Fruit fly (Drosophila melanogaster) whole organism, prepupa: ENCODE results near the gene CG33268.

Experiments
- CG10631 ChIP-seq: fragments of 200-800 bp; sonication (Bioruptor generic); optimal IDR thresholded peaks from 2 replicates; lab custom pipeline; 2016; ENCODE audit warnings: missing biosample characterization, missing genetic modification characterization
- CG11294 ChIP-seq: fragments of 200-800 bp; sonication (Bioruptor generic); IDR thresholded peaks from 2 replicates; pipeline ENCODE4 v1.3.6; 2022; ENCODE audit warnings: missing biosample characterization, missing genetic modification characterization
- CG11762 ChIP-seq: fragments of 200-800 bp; sonication (Bioruptor generic); optimal IDR thresholded peaks from 3 replicates; lab custom pipeline; 2016; ENCODE audit warnings: missing biosample characterization, missing genetic modification characterization; ENCODE audit not compliant: insufficient read depth
- CG1621 ChIP-seq: fragments of 200-800 bp; sonication (Bioruptor generic); optimal IDR thresholded peaks from 3 replicates; lab custom pipeline; 2018; ENCODE audit warnings: missing biosample characterization, mild to moderate bottlenecking, missing genetic modification characterization
- CG16779 ChIP-seq: fragments of 200-800 bp; sonication (Bioruptor generic); optimal IDR thresholded peaks from 3 replicates; lab custom pipeline; 2017; ENCODE audit warnings: missing biosample characterization, mild to moderate bottlenecking, missing genetic modification characterization
- CG3032 ChIP-seq: fragments of 200-800 bp; optimal IDR thresholded peaks from 2 replicates; lab custom pipeline; 2019; ENCODE audit warnings: missing biosample characterization, mild to moderate bottlenecking, missing genetic modification characterization, moderate library complexity
- CG31627 ChIP-seq: fragments of 200-800 bp; sonication (Bioruptor generic); optimal IDR thresholded peaks from 3 replicates; lab custom pipeline; 2016; ENCODE audit warnings: missing biosample characterization, missing genetic modification characterization
- CG32006 ChIP-seq: fragments of 200-800 bp; sonication (Bioruptor generic); optimal IDR thresholded peaks from 3 replicates; lab custom pipeline; 2017; ENCODE audit warnings: missing biosample characterization, mild to moderate bottlenecking, missing genetic modification characterization
- CG34406 ChIP-seq: fragments of 200-800 bp; sonication (Bioruptor generic); optimal IDR thresholded peaks from 3 replicates; lab custom pipeline; 2016; ENCODE audit warnings: missing biosample characterization, missing genetic modification characterization
- CG3919 ChIP-seq: fragments of 200-800 bp; sonication (Bioruptor generic); optimal IDR thresholded peaks from 3 replicates; lab custom pipeline; 2016; ENCODE audit warnings: missing biosample characterization, missing genetic modification characterization
- CG4318 ChIP-seq: fragments of 200-800 bp; sonication (Bioruptor generic); optimal IDR thresholded peaks from 3 replicates; lab custom pipeline; 2017; ENCODE audit warnings: missing biosample characterization, mild to moderate bottlenecking, missing genetic modification characterization
- CG6163 ChIP-seq: fragments of 200-800 bp; sonication (Bioruptor generic); IDR thresholded peaks from 3 replicates; pipeline ENCODE4 v1.3.6; 2022; ENCODE audit warnings: missing biosample characterization, missing genetic modification characterization
- CG6276 ChIP-seq: fragments of 200-800 bp; sonication (Bioruptor generic); optimal IDR thresholded peaks from 2 replicates; lab custom pipeline; 2017; ENCODE audit warnings: missing biosample characterization, mild to moderate bottlenecking, missing genetic modification characterization
- CG6792 ChIP-seq: fragments of 200-800 bp; sonication (Bioruptor generic); optimal IDR thresholded peaks from 3 replicates; lab custom pipeline; 2016; ENCODE audit warnings: missing biosample characterization, missing genetic modification characterization
- CG6808 ChIP-seq: fragments of 200-800 bp; sonication (Bioruptor generic); optimal IDR thresholded peaks from 3 replicates; lab custom pipeline; 2017; ENCODE audit warnings: missing biosample characterization, missing genetic modification characterization, mild to moderate bottlenecking, moderate library complexity, missing genetic modification reagents
- CG6854 ChIP-seq: fragments of 200-800 bp; sonication (Bioruptor generic); optimal IDR thresholded peaks from 2 replicates; lab custom pipeline; 2017; ENCODE audit warnings: missing biosample characterization, mild to moderate bottlenecking, missing genetic modification characterization
- CG7368 ChIP-seq: fragments of 200-800 bp; sonication (Bioruptor generic); optimal IDR thresholded peaks from 3 replicates; lab custom pipeline; 2016; ENCODE audit warnings: missing biosample characterization, missing genetic modification characterization
- CG8119 ChIP-seq: fragments of 200-800 bp; sonication (Bioruptor generic); IDR thresholded peaks from 3 replicates; pipeline ENCODE4 v1.3.6; 2022; ENCODE audit warnings: missing biosample characterization, missing genetic modification characterization
- CG8319 ChIP-seq: fragments of 200-800 bp; sonication (Bioruptor generic); optimal IDR thresholded peaks from 3 replicates; lab custom pipeline; 2016; ENCODE audit warnings: missing biosample characterization, missing genetic modification characterization
- CG8632 ChIP-seq: fragments of 200-800 bp; sonication (Bioruptor generic); optimal IDR thresholded peaks from 3 replicates; lab custom pipeline; 2016; ENCODE audit warnings: missing biosample characterization, missing genetic modification characterization
- CG9139 ChIP-seq: fragments of 200-800 bp; sonication (Bioruptor generic); optimal IDR thresholded peaks from 3 replicates; lab custom pipeline; 2017; ENCODE audit warnings: missing biosample characterization, mild to moderate bottlenecking, missing genetic modification characterization
- Eip75B ChIP-seq: fragments of 200-800 bp; sonication (Bioruptor generic); optimal IDR thresholded peaks from 3 replicates; lab custom pipeline; 2016; ENCODE audit warnings: missing biosample characterization, missing genetic modification characterization
- Ets21C ChIP-seq: fragments of 200-800 bp; sonication (Bioruptor generic); optimal IDR thresholded peaks from 3 replicates; lab custom pipeline; 2016; ENCODE audit warnings: missing biosample characterization, missing genetic modification characterization
- Ets96B ChIP-seq: fragments of 200-800 bp; optimal IDR thresholded peaks from 2 replicates; lab custom pipeline; 2019; ENCODE audit warnings: missing biosample characterization, mild to moderate bottlenecking, missing genetic modification characterization, moderate library complexity
- Gug ChIP-seq: fragments of 200-800 bp; sonication (Bioruptor generic); IDR thresholded peaks from 2 replicates; pipeline ENCODE4 v1.3.6; 2022; ENCODE audit warnings: missing biosample characterization, missing genetic modification characterization
- Hr39 ChIP-seq: fragments of 200-800 bp; sonication (Bioruptor generic); optimal IDR thresholded peaks from 2 replicates; lab custom pipeline; 2016; ENCODE audit warnings: missing biosample characterization, missing genetic modification characterization
- Hr4 ChIP-seq: fragments of 200-800 bp; sonication (Bioruptor generic); optimal IDR thresholded peaks from 3 replicates; lab custom pipeline; 2016; ENCODE audit warnings: missing biosample characterization, missing genetic modification characterization
- Lpt ChIP-seq: fragments of 200-800 bp; sonication (Bioruptor generic); optimal IDR thresholded peaks from 3 replicates; lab custom pipeline; 2016; ENCODE audit warnings: missing biosample characterization, missing genetic modification characterization
- OdsH ChIP-seq: fragments of 200-800 bp; sonication (Bioruptor generic); optimal IDR thresholded peaks from 3 replicates; lab custom pipeline; 2016; ENCODE audit warnings: missing biosample characterization, missing genetic modification characterization
- Smox ChIP-seq: fragments of 200-800 bp; sonication (Bioruptor generic); optimal IDR thresholded peaks from 3 replicates; lab custom pipeline; 2016; ENCODE audit warnings: missing biosample characterization, missing genetic modification characterization
- Sox102F ChIP-seq: fragments of 200-800 bp; sonication (Bioruptor generic); optimal IDR thresholded peaks from 2 replicates; lab custom pipeline; 2016; ENCODE audit warnings: missing biosample characterization, mild to moderate bottlenecking, missing genetic modification characterization
- Sox15 ChIP-seq: fragments of 200-800 bp; sonication (Bioruptor generic); optimal IDR thresholded peaks from 3 replicates; lab custom pipeline; 2016; ENCODE audit warnings: missing biosample characterization, missing genetic modification characterization
- dsx ChIP-seq: fragments of 200-800 bp; optimal IDR thresholded peaks from 3 replicates; lab custom pipeline; 2019; ENCODE audit warnings: missing biosample characterization, mild to moderate bottlenecking, missing genetic modification characterization, moderate library complexity; ENCODE audit not compliant: poor library complexity, severe bottlenecking
- eg ChIP-seq: fragments of 200-800 bp; sonication (Bioruptor generic); IDR thresholded peaks from 3 replicates; pipeline ENCODE4 v1.3.6; 2022; ENCODE audit warnings: missing biosample characterization, missing genetic modification characterization
- esn ChIP-seq: fragments of 200-800 bp; sonication (Bioruptor generic); optimal IDR thresholded peaks from 2 replicates; lab custom pipeline; 2016; ENCODE audit warnings: missing biosample characterization, mild to moderate bottlenecking, missing genetic modification characterization, moderate library complexity
- fkh ChIP-seq: fragments of 200-800 bp; sonication (Bioruptor generic); optimal IDR thresholded peaks from 3 replicates; lab custom pipeline; 2017; ENCODE audit warnings: missing biosample characterization, mild to moderate bottlenecking, missing genetic modification characterization, moderate library complexity
- lz ChIP-seq: fragments of 200-800 bp; sonication (Bioruptor generic); optimal IDR thresholded peaks from 3 replicates; lab custom pipeline; 2016; ENCODE audit warnings: missing biosample characterization, missing genetic modification characterization
- net ChIP-seq: fragments of 200-800 bp; sonication (Bioruptor generic); optimal IDR thresholded peaks from 3 replicates; lab custom pipeline; 2016; ENCODE audit warnings: missing biosample characterization, missing genetic modification characterization
- salr ChIP-seq, 2 experiments: fragments of 200-800 bp; sonication (Bioruptor generic); optimal IDR thresholded peaks; 3 replicates each; lab custom pipeline; 2016 to 2018; ENCODE audit warnings: missing biosample characterization in 2 of 2, missing genetic modification characterization in 2 of 2, mild to moderate bottlenecking in 1 of 2
- spab ChIP-seq: fragments of 200-800 bp; sonication (Bioruptor generic); optimal IDR thresholded peaks from 2 replicates; lab custom pipeline; 2017; ENCODE audit warnings: missing biosample characterization, mild to moderate bottlenecking, missing genetic modification characterization, missing genetic modification reagents

CG33268 gene

dm6 chr3L:11604227-11604626 is 13.2 kb upstream of the CG33268 start:
- TF ChIP-seq CG8632 (GFP tag; lab: Kevin White, UChicago) (no peak), Sox15 (GFP tag; lab: Kevin White, UChicago) (no peak), eg (GFP tag; lab: Robert Waterston, UW) (no peak), spab (GFP tag; lab: Kevin White, UChicago) (no peak), OdsH (no peak), CG32006 (no peak), Hr4 (GFP tag; lab: Kevin White, UChicago) (no peak), CG1621 (tag; lab: Kevin White, UChicago) (no peak), CG31627 (GFP tag; lab: Kevin White, UChicago) (no peak), CG9139 (GFP tag; lab: Kevin White, UChicago) (no peak), CG6808 (GFP tag; lab: Kevin White, UChicago) (no peak), CG6163 (GFP tag; lab: Robert Waterston, UW) (no peak), CG6854 (no peak)

DNA sequence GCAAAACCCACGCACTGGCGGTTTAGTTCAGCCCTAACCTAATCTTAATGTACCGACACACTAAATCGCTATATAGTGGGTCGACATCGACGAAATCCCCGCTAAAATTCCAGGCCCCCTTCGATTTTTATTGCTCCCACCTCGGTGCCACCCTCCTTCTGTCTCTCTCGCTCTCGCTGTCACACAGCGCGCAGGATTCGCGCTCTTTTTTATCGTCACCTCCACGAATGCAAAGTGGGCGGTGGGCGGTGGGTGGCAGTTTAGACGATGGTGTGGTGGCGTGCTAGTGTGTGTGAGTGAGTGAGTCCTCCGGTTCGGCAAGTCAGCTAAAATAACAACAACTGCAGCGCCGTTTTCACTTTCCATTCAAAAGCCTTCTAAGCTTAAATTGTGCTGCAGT is 11.0 kb upstream of the CG33268 start:
- TF ChIP-seq CG7368 = peak; percentile 72
- no peak for TF ChIP-seq Sox102F (GFP tag; lab: Kevin White, UChicago)

- TF ChIP-seq Gug (GFP tag; lab: Robert Waterston, UW) (no peak), CG6163 (GFP tag; lab: Robert Waterston, UW) (0 out of 3 replicates have a peak, but pooled peaks have one; percentile 27), CG7368 (peak; percentile 50), eg (GFP tag; lab: Robert Waterston, UW) (0 out of 3 replicates have a peak, but pooled peaks have one; percentile 28), CG8119 (GFP tag; lab: Robert Waterston, UW) (no peak)
These were observed 10.1 kb upstream of the CG33268 start for dm6 chr3L:11601133-11601532.

DNA sequence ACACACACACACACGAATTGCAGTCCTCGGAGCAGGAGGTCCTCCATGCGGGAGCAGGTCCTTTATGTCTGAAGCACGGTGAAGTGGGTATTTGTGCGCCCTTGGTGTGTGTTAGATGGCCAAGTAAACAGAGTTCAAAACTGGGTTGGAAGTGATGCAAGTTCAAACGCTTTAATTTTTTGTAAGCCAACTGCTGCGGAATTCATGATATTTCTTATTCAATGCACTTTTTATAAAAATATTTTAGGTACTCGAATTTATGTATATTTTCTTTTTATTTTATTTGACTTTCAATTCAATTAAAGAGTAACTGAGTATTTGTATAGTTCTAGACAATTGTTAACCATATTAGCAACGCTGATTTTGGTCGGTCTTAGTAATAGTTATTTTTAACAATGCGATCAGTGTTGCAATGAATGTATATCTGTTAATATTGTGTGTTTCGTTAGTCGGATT is 9.0 kb upstream of the CG33268 start, which contains the start of the genes CG14137 and CG46394:
CG14137 (minus strand) TSS at position 101 of the 456 bp plus-strand sequence.
CG46394 (plus strand) TSS at position 406 of the 456 bp plus-strand sequence.
- TF ChIP-seq CG7368 (no peak), CG31627 (GFP tag; lab: Kevin White, UChicago) (no peak), CG16779 (no peak), fkh (no peak), CG32006 (no peak)

DNA sequence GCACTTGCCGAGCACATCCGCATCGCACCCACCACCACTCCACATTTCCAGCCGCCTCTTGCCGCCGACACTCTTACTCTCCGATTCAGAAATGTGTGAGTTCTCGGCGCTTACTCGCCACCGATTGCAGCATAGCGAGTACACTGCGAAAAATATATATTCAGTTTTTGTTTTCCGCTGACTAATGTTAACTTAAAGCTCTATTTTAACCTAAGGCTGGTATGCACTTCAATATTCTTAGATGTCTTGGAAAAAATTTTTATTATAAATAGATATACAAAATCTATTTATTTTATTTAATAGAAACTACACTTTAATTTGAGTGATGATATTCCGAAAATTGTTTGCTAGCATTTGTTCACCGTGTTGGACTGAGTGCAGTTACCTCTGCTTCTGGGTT is 8.2 kb upstream of the CG33268 start:
- peak; percentile 45 for TF ChIP-seq CG34406 (GFP tag; lab: Kevin White, UChicago)
- TF ChIP-seq CG3919 (GFP tag; lab: Kevin White, UChicago) = no peak
- TF ChIP-seq CG7368 = peak; percentile 63
- no peak for TF ChIP-seq lz
- TF ChIP-seq salr (GFP tag; optimal IDR thresholded peaks at IDR 0.05; lab: Kevin White, UChicago) = no peak
- peak; percentile 12 for TF ChIP-seq CG6792 (GFP tag; lab: Kevin White, UChicago)
- no peak for TF ChIP-seq CG16779
- TF ChIP-seq Hr39 (GFP tag; lab: Kevin White, UChicago) = no peak
- TF ChIP-seq CG6276 (GFP tag; lab: Kevin White, UChicago) = no peak
- TF ChIP-seq Gug (GFP tag; lab: Robert Waterston, UW) = no peak
- TF ChIP-seq CG11762 (GFP tag; lab: Kevin White, UChicago) = no peak
- peak; percentile 41 for TF ChIP-seq dsx (GFP tag; lab: Kevin White, UChicago)
- TF ChIP-seq Eip75B = no peak
- TF ChIP-seq Ets96B (tag; lab: Kevin White, UChicago) = peak; percentile 54
- TF ChIP-seq CG3032 (tag; lab: Kevin White, UChicago) = peak; percentile 59
- peak; percentile 54 for TF ChIP-seq CG32006
- no peak for TF ChIP-seq Smox
- peak; percentile 11 for TF ChIP-seq CG8632 (GFP tag; lab: Kevin White, UChicago)
- TF ChIP-seq Lpt = no peak
- TF ChIP-seq CG6163 (GFP tag; lab: Robert Waterston, UW) = 0 out of 3 replicates have a peak, but pooled peaks have one; percentile 23
- peak; percentile 6 for TF ChIP-seq esn (GFP tag; lab: Kevin White, UChicago)
- 0 out of 2 replicates have a peak, but pooled peaks have one; percentile 7 for TF ChIP-seq CG11294
- TF ChIP-seq Ets21C (GFP tag; lab: Kevin White, UChicago) = no peak
- TF ChIP-seq CG1621 (tag; lab: Kevin White, UChicago) = no peak
- TF ChIP-seq net = peak; percentile 7
- TF ChIP-seq Sox15 (GFP tag; lab: Kevin White, UChicago) = no peak
- peak; percentile 61 for TF ChIP-seq CG8119 (GFP tag; lab: Robert Waterston, UW)
- no peak for TF ChIP-seq CG8319
- TF ChIP-seq CG4318 (GFP tag; lab: Kevin White, UChicago) = peak; percentile 1
- TF ChIP-seq CG6808 (GFP tag; lab: Kevin White, UChicago) = peak; percentile 32
- TF ChIP-seq CG10631 (GFP tag; lab: Kevin White, UChicago) = peak; percentile 37
- 0 out of 3 replicates have a peak, but pooled peaks have one; percentile 19 for TF ChIP-seq eg (GFP tag; lab: Robert Waterston, UW)
- TF ChIP-seq Hr4 (GFP tag; lab: Kevin White, UChicago) = peak; percentile 5
